Worm (Caenorhabditis elegans) whole organism, late embryonic: ENCODE data around the gene gex-3.

Experiments
- T23F11.4 ChIP-seq: fragments of 200-800 bp; sonication (Bioruptor generic); optimal IDR thresholded peaks from 2 replicates; lab custom pipeline; 2018; ENCODE audit warnings: mild to moderate bottlenecking, missing genetic modification characterization, missing compliant biosample characterization
- ama-1 ChIP-seq: fragments of 150-350 bp; optimal IDR thresholded peaks from 2 replicates; lab custom pipeline; 2014
- ceh-22 ChIP-seq: sonication (generic microtip); optimal IDR thresholded peaks from 2 replicates; lab custom pipeline; 2017; ENCODE audit warnings: missing biosample characterization, missing genetic modification characterization
- ceh-34 ChIP-seq: sonication (generic microtip); optimal IDR thresholded peaks from 2 replicates; lab custom pipeline; 2016; ENCODE audit warnings: mild to moderate bottlenecking, missing genetic modification characterization, missing compliant biosample characterization
- hlh-15 ChIP-seq: sonication (generic microtip); optimal IDR thresholded peaks from 2 replicates; lab custom pipeline; 2016; ENCODE audit warnings: missing genetic modification characterization, missing compliant biosample characterization
- nfya-1 ChIP-seq: sonication (generic microtip); optimal IDR thresholded peaks from 2 replicates; lab custom pipeline; 2017; ENCODE audit warnings: missing genetic modification characterization, mild to moderate bottlenecking, missing compliant biosample characterization, antibody characterized with exemption, moderate library complexity
- nhr-11 ChIP-seq: fragments of 150-350 bp; optimal IDR thresholded peaks from 2 replicates; lab custom pipeline; 2014; ENCODE audit warnings: missing biosample characterization, missing genetic modification characterization
- npax-4 ChIP-seq: sonication (generic microtip); optimal IDR thresholded peaks from 2 replicates; lab custom pipeline; 2016; ENCODE audit warnings: missing genetic modification characterization, missing compliant biosample characterization
- pha-2 ChIP-seq: sonication (generic microtip); optimal IDR thresholded peaks from 2 replicates; lab custom pipeline; 2017; ENCODE audit warnings: mild to moderate bottlenecking, missing genetic modification characterization, missing compliant biosample characterization
- pqm-1 ChIP-seq: sonication (generic microtip); optimal IDR thresholded peaks from 2 replicates; lab custom pipeline; 2016; ENCODE audit warnings: missing genetic modification characterization, missing compliant biosample characterization
- unc-42 ChIP-seq: sonication (generic microtip); optimal IDR thresholded peaks from 2 replicates; lab custom pipeline; 2016; ENCODE audit warnings: missing genotype, missing genetic modification characterization, missing compliant biosample characterization
- unc-86 ChIP-seq: sonication (generic microtip); optimal IDR thresholded peaks from 2 replicates; lab custom pipeline; 2016; ENCODE audit warnings: missing genetic modification characterization, missing compliant biosample characterization

- TF ChIP-seq nfya-1 (tag; lab: Kevin White, UChicago) (no peak), unc-86 (tag; lab: Kevin White, UChicago) (no peak), T23F11.4 (no peak), ama-1 (lab: Kevin White, UChicago) (no peak), pha-2 (tag; lab: Kevin White, UChicago) (no peak), hlh-15 (tag; lab: Kevin White, UChicago) (no peak), npax-4 (tag; lab: Kevin White, UChicago) (no peak), unc-42 (peak; percentile 0), ceh-22 (tag; lab: Kevin White, UChicago) (no peak), nhr-11 (tag; lab: Kevin White, UChicago) (no peak), pqm-1 (no peak), ceh-34 (tag; lab: Kevin White, UChicago) (no peak)
These were observed 23.6 kb downstream of the gex-3 start for ce11 chrIV:12427687-12428284.
